Worm (Caenorhabditis elegans) whole organism, L1 larva: ENCODE data around the gene nhr-39.

Source experiments
- C34B4.2 ChIP-seq: sonication (generic microtip); optimal IDR thresholded peaks from 2 replicates; lab custom pipeline; 2017; ENCODE audit warnings: mild to moderate bottlenecking, missing genetic modification characterization, missing compliant biosample characterization
- F16B12.6 ChIP-seq: fragments of 150-350 bp; optimal IDR thresholded peaks from 2 replicates; lab custom pipeline; 2014; ENCODE audit warnings: missing biosample characterization, missing genetic modification characterization
- blmp-1 ChIP-seq: fragments of 150-350 bp; optimal IDR thresholded peaks from 2 replicates; lab custom pipeline; 2014; ENCODE audit warnings: missing biosample characterization, missing genetic modification characterization
- ceh-82 ChIP-seq, 3 experiments: fragments of 150-350 bp in 1 of 3; sonication (generic microtip) in 2 of 3; optimal IDR thresholded peaks; 2 replicates each; lab custom pipeline; 2014 to 2017; ENCODE audit warnings: missing biosample characterization in 3 of 3, missing genetic modification characterization in 3 of 3
- dsc-1 ChIP-seq: sonication (generic microtip); optimal IDR thresholded peaks from 2 replicates; lab custom pipeline; 2016; ENCODE audit warnings: mild to moderate bottlenecking, missing genetic modification characterization, missing compliant biosample characterization
- efl-1 ChIP-seq, 4 experiments: fragments of 150-350 bp; optimal IDR thresholded peaks in 3 of 4; peaks in 1 of 4; 1 replicate in 1 of 4; 2 replicates in 3 of 4; lab custom pipeline; 2014; ENCODE audit warnings: missing biosample characterization in 2 of 4, missing genetic modification characterization in 2 of 4, missing genetic modification reagents in 2 of 4
- egl-13 ChIP-seq: sonication (generic microtip); optimal IDR thresholded peaks from 2 replicates; lab custom pipeline; 2016; ENCODE audit warnings: missing genotype, missing genetic modification reagents, missing genetic modification characterization, missing compliant biosample characterization
- egl-27 ChIP-seq, 2 experiments: fragments of 150-350 bp in 1 of 2; sonication (generic microtip); optimal IDR thresholded peaks; 3 replicates each; lab custom pipeline; 2017 to 2018; ENCODE audit warnings: missing biosample characterization in 2 of 2, missing genetic modification characterization in 2 of 2, missing genetic modification reagents in 2 of 2
- elt-2 ChIP-seq: sonication (generic microtip); optimal IDR thresholded peaks from 2 replicates; lab custom pipeline; 2016; ENCODE audit warnings: missing genetic modification characterization, mild to moderate bottlenecking, inconsistent platforms, missing compliant biosample characterization, missing genetic modification reagents
- elt-3 ChIP-seq, 6 experiments: fragments of 150-350 bp in 1 of 6; sonication (generic microtip); optimal IDR thresholded peaks; 2 replicates each; lab custom pipeline; 2017 to 2018; ENCODE audit warnings: missing biosample characterization in 6 of 6, missing genetic modification characterization in 6 of 6, inconsistent platforms in 1 of 6
- fkh-10 ChIP-seq: sonication (generic microtip); optimal IDR thresholded peaks from 2 replicates; lab custom pipeline; 2017; ENCODE audit warnings: missing biosample characterization, missing genetic modification reagents, missing genetic modification characterization
- fkh-4 ChIP-seq: sonication (generic microtip); optimal IDR thresholded peaks from 2 replicates; lab custom pipeline; 2016; ENCODE audit warnings: missing compliant biosample characterization, missing genetic modification characterization, borderline replicate concordance
- fkh-8 ChIP-seq: sonication (generic microtip); optimal IDR thresholded peaks from 2 replicates; lab custom pipeline; 2016; ENCODE audit warnings: mild to moderate bottlenecking, missing genetic modification characterization, missing compliant biosample characterization
- grh-1 ChIP-seq: fragments of 200-800 bp; sonication (Bioruptor generic); IDR thresholded peaks from 2 replicates; pipeline ENCODE4 v1.3.6; 2022; ENCODE audit warnings: missing genetic modification reagents, missing genetic modification characterization, missing compliant biosample characterization
- isw-1 ChIP-seq: fragments of 200-800 bp; sonication (Bioruptor generic); IDR thresholded peaks from 2 replicates; pipeline ENCODE4 v1.3.6; 2022; ENCODE audit warnings: missing genetic modification characterization, missing compliant biosample characterization
- jun-1 ChIP-seq: fragments of 150-350 bp; optimal IDR thresholded peaks from 2 replicates; lab custom pipeline; 2014; ENCODE audit warnings: missing biosample characterization, missing genetic modification reagents, missing genetic modification characterization
- lin-13 ChIP-seq: fragments of 150-350 bp; optimal IDR thresholded peaks from 2 replicates; lab custom pipeline; 2014; ENCODE audit warnings: missing biosample characterization, missing genetic modification reagents, missing genetic modification characterization
- lin-14 ChIP-seq: fragments of 200-800 bp; sonication (Bioruptor generic); optimal IDR thresholded peaks from 2 replicates; lab custom pipeline; 2018; ENCODE audit warnings: mild to moderate bottlenecking, missing genetic modification characterization, moderate library complexity, missing compliant biosample characterization
- lin-15B ChIP-seq: fragments of 150-350 bp; sonication (generic microtip); optimal IDR thresholded peaks from 3 replicates; lab custom pipeline; 2014; ENCODE audit warnings: missing biosample characterization, missing genetic modification characterization
- lin-35 ChIP-seq, 2 experiments: fragments of 150-350 bp; optimal IDR thresholded peaks; 2 replicates each; lab custom pipeline; 2014; ENCODE audit warnings: missing biosample characterization in 2 of 2, missing genetic modification characterization in 2 of 2, missing genetic modification reagents in 2 of 2
- mep-1 ChIP-seq: fragments of 150-350 bp; optimal IDR thresholded peaks from 2 replicates; lab custom pipeline; 2014; ENCODE audit warnings: missing biosample characterization, missing genetic modification characterization
- nhr-11 ChIP-seq: fragments of 150-350 bp; optimal IDR thresholded peaks from 2 replicates; lab custom pipeline; 2014; ENCODE audit warnings: missing biosample characterization, missing genetic modification characterization
- nhr-20 ChIP-seq: sonication (generic microtip); optimal IDR thresholded peaks from 2 replicates; lab custom pipeline; 2016; ENCODE audit warnings: mild to moderate bottlenecking, missing genetic modification characterization, missing compliant biosample characterization
- nhr-237 ChIP-seq: fragments of 150-350 bp; optimal IDR thresholded peaks from 2 replicates; lab custom pipeline; 2014; ENCODE audit warnings: missing biosample characterization, missing genetic modification characterization
- nhr-71 ChIP-seq: sonication (generic microtip); optimal IDR thresholded peaks from 2 replicates; lab custom pipeline; 2016; ENCODE audit warnings: mild to moderate bottlenecking, missing genetic modification characterization, moderate library complexity, missing compliant biosample characterization
- nhr-85 ChIP-seq: sonication (generic microtip); peaks from one replicate; lab custom pipeline; 2016; ENCODE audit warnings: missing genetic modification characterization, inconsistent platforms, missing compliant biosample characterization
- pag-3 ChIP-seq: sonication (generic microtip); optimal IDR thresholded peaks from 2 replicates; lab custom pipeline; 2017; ENCODE audit warnings: missing genetic modification characterization, mild to moderate bottlenecking, missing compliant biosample characterization, antibody characterized with exemption, borderline replicate concordance; ENCODE audit not compliant: insufficient read depth
- pax-3 ChIP-seq: fragments of 200-800 bp; sonication (Bioruptor generic); optimal IDR thresholded peaks from 2 replicates; lab custom pipeline; 2018; ENCODE audit warnings: mild to moderate bottlenecking, missing genetic modification characterization, moderate library complexity, missing compliant biosample characterization
- pqm-1 ChIP-seq: sonication (generic microtip); optimal IDR thresholded peaks from 3 replicates; lab custom pipeline; 2017; ENCODE audit warnings: missing biosample characterization, missing genetic modification characterization
- rnt-1 ChIP-seq: sonication (generic microtip); optimal IDR thresholded peaks from 2 replicates; lab custom pipeline; 2016; ENCODE audit warnings: mild to moderate bottlenecking, missing genetic modification characterization, moderate library complexity, missing compliant biosample characterization
- snu-23 ChIP-seq: sonication (generic microtip); optimal IDR thresholded peaks from 2 replicates; lab custom pipeline; 2016; ENCODE audit warnings: missing genetic modification characterization, missing compliant biosample characterization
- sox-4 ChIP-seq: sonication (generic microtip); optimal IDR thresholded peaks from 2 replicates; lab custom pipeline; 2016; ENCODE audit warnings: missing genetic modification characterization, missing compliant biosample characterization
- swsn-7 ChIP-seq: sonication (generic microtip); optimal IDR thresholded peaks from 2 replicates; lab custom pipeline; 2016; ENCODE audit warnings: missing genetic modification characterization, missing compliant biosample characterization
- unc-98 ChIP-seq: fragments of 200-800 bp; sonication (Bioruptor generic); IDR thresholded peaks from 2 replicates; pipeline ENCODE4 v1.3.6; 2022; ENCODE audit warnings: missing genetic modification characterization, missing compliant biosample characterization
- ztf-4 ChIP-seq: fragments of 150-350 bp; optimal IDR thresholded peaks from 2 replicates; lab custom pipeline; 2014; ENCODE audit warnings: missing biosample characterization, missing genetic modification characterization

Gene nhr-39

DNA sequence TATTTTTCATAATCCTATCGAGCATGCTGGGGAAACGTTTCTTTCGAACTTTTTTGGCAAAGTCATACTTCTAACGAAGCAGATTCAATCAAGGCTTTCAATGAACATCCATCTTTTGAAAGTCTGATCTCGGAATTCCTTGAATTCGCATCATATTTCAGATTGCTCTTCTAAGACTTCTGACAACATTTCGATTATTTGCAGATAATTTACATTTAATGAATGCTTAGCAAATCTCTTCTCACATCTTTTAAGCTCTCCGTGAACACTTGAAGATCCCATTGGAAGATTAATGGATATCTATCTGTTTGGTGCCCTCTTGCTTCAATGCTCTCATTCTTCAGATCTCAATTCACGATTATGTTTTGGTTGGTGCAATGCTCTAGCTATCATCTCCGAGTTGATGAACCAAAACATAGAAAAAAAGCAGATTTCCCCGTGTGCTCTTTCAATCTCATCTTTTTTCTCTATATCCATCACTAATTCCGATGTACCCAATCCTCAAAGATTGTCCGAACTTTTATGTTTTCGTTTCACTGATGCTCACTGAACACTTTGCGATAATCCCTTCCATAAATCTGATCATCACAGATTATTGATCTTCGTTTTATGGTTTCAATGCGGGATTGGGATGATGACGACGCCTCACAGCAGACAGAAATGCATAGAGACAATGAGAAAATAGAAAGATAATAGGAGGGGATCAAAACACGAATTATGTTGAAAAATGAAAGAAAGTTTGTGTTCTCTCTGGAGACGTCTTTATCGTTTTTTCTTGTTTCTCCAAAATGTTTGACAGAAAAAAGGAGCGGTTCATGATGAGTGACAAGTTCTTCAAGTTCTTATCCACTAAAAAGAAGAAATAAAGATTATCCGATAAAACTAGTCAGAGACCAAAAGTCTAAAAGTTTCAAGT lies 28.7 kb upstream of the nhr-39 start:
- TF ChIP-seq mep-1 (tag; lab: Kevin White, UChicago) = peak; percentile 9
- peak in 1 of 6 experiments; percentile 48 for TF ChIP-seq elt-3 (tag; optimal IDR thresholded peaks at IDR 0.05; lab: Kevin White, UChicago)
- peak; percentile 44 for TF ChIP-seq rnt-1
- TF ChIP-seq pag-3 (tag; lab: Kevin White, UChicago) = no peak
- no peak for TF ChIP-seq elt-2 (tag; lab: Kevin White, UChicago)
- no peak for TF ChIP-seq nhr-237
- TF ChIP-seq snu-23 = peak; percentile 15
- TF ChIP-seq lin-15B (tag; lab: Kevin White, UChicago) = no peak
- TF ChIP-seq lin-14 = peak; percentile 37
- TF ChIP-seq unc-98 = no peak
- no peak for TF ChIP-seq lin-13 (GFP tag; lab: Kevin White, UChicago)
- no peak for TF ChIP-seq efl-1 (optimal IDR thresholded peaks at IDR 0.05; lab: Kevin White, UChicago)
- TF ChIP-seq efl-1 (GFP tag; optimal IDR thresholded peaks at IDR 0.05 in 1 of 2; lab: Kevin White, UChicago) = peak in 1 of 2 experiments; percentile 91
- no peak for TF ChIP-seq lin-35 (GFP tag; optimal IDR thresholded peaks at IDR 0.05; lab: Kevin White, UChicago)
- TF ChIP-seq nhr-20 = peak; percentile 19
- no peak for TF ChIP-seq egl-13 (tag; lab: Kevin White, UChicago)
- peak; percentile 68 for TF ChIP-seq blmp-1
- TF ChIP-seq ztf-4 (tag; lab: Kevin White, UChicago) = no peak
- no peak for TF ChIP-seq jun-1
- TF ChIP-seq dsc-1 (tag; lab: Kevin White, UChicago) = peak; percentile 68
- TF ChIP-seq ceh-82 (tag; optimal IDR thresholded peaks at IDR 0.05; lab: Kevin White, UChicago) = no peak
- TF ChIP-seq grh-1 = no peak
- TF ChIP-seq nhr-11 (tag; lab: Kevin White, UChicago) = no peak
- peak; percentile 55 for TF ChIP-seq sox-4 (tag; lab: Kevin White, UChicago)
- TF ChIP-seq fkh-10 (GFP tag; lab: Kevin White, UChicago) = no peak
- peak; percentile 75 for TF ChIP-seq nhr-85
- TF ChIP-seq nhr-71 (tag; lab: Kevin White, UChicago) = peak; percentile 68
- peak; percentile 6 for TF ChIP-seq fkh-8 (tag; lab: Kevin White, UChicago)
- no peak for TF ChIP-seq pax-3 (tag; lab: Kevin White, UChicago)
- TF ChIP-seq swsn-7 = no peak
- no peak for TF ChIP-seq egl-27 (tag; optimal IDR thresholded peaks at IDR 0.05; lab: Kevin White, UChicago)
- TF ChIP-seq, all 84 proteins: peak for 13

DNA sequence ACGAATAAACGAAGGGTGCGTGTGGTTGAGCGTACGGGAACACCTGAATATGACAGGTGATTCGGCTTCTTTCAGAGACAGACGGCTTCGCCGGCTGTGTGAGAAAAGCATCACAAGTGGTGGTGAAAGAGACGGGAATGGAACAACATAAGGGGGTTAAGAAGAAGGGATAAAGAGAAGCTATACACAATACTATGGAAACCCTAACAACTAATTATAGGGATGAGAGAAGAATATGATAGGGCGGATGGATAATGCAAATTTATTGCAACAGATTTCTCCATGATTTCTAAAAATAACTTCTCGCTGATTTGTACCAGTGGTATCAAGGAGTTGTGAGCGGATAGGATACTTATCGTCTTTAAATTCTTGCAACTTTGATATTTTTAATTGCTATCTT lies 21.0 kb upstream of the nhr-39 start, which contains the start of gene hlh-10:
hlh-10 (minus strand) TSS at position 101 of the 400 bp plus-strand sequence.
- TF ChIP-seq F16B12.6 (tag; lab: Kevin White, UChicago) (no peak), dsc-1 (tag; lab: Kevin White, UChicago) (peak; percentile 9)

DNA sequence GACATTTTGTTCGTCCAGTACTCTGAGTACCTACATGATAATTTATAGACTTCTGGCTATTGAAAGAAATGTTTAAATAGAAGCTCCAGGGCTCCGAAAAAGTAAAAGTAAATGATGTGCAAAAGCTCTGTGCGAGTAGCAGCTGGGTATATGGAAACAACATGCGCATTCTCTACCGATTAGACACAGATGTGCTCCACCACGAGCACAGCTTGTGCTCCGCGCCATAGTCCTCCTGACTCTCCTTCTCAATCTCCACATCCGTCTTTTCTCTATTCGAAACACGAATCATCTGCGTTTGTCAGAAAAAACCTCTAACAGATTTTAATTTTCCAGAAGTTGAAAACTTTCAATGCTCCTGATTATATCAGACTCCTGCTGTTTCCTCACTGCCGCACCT lies 19.7 kb upstream of the nhr-39 start:
- TF ChIP-seq C34B4.2 = no peak
- TF ChIP-seq pqm-1 (tag; lab: Kevin White, UChicago) = no peak
- peak; percentile 53 for TF ChIP-seq fkh-4 (tag; lab: Kevin White, UChicago)
- TF ChIP-seq nhr-20 = no peak
- peak; percentile 90 for TF ChIP-seq dsc-1 (tag; lab: Kevin White, UChicago)
- no peak for TF ChIP-seq lin-13 (GFP tag; lab: Kevin White, UChicago)
- no peak for TF ChIP-seq isw-1 (GFP tag; lab: Robert Waterston, UW)
- TF ChIP-seq, all 84 proteins: peak for 2
